Worm (Caenorhabditis elegans) whole organism, young adult: ENCODE data around the gene C55C3.1.

Experiments
- B0019.2 ChIP-seq: fragments of 200-800 bp; sonication (Bioruptor generic); conservative IDR thresholded peaks from 2 replicates; pipeline ENCODE4 v1.3.6; 2022; ENCODE audit warnings: missing genetic modification reagents, missing genetic modification characterization, missing compliant biosample characterization
- B0261.1 ChIP-seq: sonication (generic microtip); optimal IDR thresholded peaks from 2 replicates; lab custom pipeline; 2016; ENCODE audit warnings: mild to moderate bottlenecking, missing genetic modification characterization, moderate library complexity, missing compliant biosample characterization
- F10E7.11 ChIP-seq: sonication (generic microtip); optimal IDR thresholded peaks from 2 replicates; lab custom pipeline; 2017; ENCODE audit warnings: mild to moderate bottlenecking, missing genetic modification characterization, moderate library complexity, missing compliant biosample characterization
- F23B12.7 ChIP-seq: sonication (generic microtip); optimal IDR thresholded peaks from 2 replicates; lab custom pipeline; 2017; ENCODE audit warnings: missing genetic modification characterization, mild to moderate bottlenecking, missing compliant biosample characterization, antibody characterized with exemption, moderate library complexity; ENCODE audit not compliant: insufficient read depth
- F39B2.1 ChIP-seq: fragments of 200-800 bp; sonication (Bioruptor generic); IDR thresholded peaks from 2 replicates; pipeline ENCODE4 v1.3.6; 2022; ENCODE audit warnings: missing genetic modification reagents, missing genetic modification characterization, missing compliant biosample characterization
- F55B11.4 ChIP-seq: sonication (generic microtip); optimal IDR thresholded peaks from 2 replicates; lab custom pipeline; 2016; ENCODE audit warnings: missing compliant biosample characterization, missing genetic modification characterization, borderline replicate concordance; ENCODE audit not compliant: insufficient read depth
- F57A8.1 ChIP-seq: fragments of 200-800 bp; sonication (Bioruptor generic); optimal IDR thresholded peaks from 2 replicates; lab custom pipeline; 2018; ENCODE audit warnings: mild to moderate bottlenecking, missing genetic modification characterization, moderate library complexity, missing compliant biosample characterization
- Y56A3A.18 ChIP-seq: fragments of 200-800 bp; sonication (Bioruptor generic); IDR thresholded peaks from 2 replicates; pipeline ENCODE4 v1.3.6; 2022; ENCODE audit warnings: missing genetic modification reagents, missing genetic modification characterization, missing compliant biosample characterization
- Y67H2A.10 ChIP-seq: fragments of 200-800 bp; sonication (Bioruptor generic); conservative IDR thresholded peaks from 2 replicates; pipeline ENCODE4 v1.3.6; 2022; ENCODE audit warnings: missing genetic modification reagents, missing genetic modification characterization, missing compliant biosample characterization
- Y79H2A.3 ChIP-seq: fragments of 200-800 bp; sonication (Bioruptor generic); conservative IDR thresholded peaks from 2 replicates; pipeline ENCODE4 v1.3.6; 2022; ENCODE audit warnings: missing genetic modification reagents, missing genetic modification characterization, missing compliant biosample characterization
- Y95B8A.8 ChIP-seq: fragments of 200-800 bp; sonication (Bioruptor generic); IDR thresholded peaks from 2 replicates; pipeline ENCODE4 v1.3.6; 2022; ENCODE audit warnings: missing genetic modification reagents, missing genetic modification characterization, missing compliant biosample characterization
- ZK185.1 ChIP-seq: sonication (generic microtip); optimal IDR thresholded peaks from 2 replicates; lab custom pipeline; 2016; ENCODE audit warnings: mild to moderate bottlenecking, missing genetic modification characterization, missing compliant biosample characterization; ENCODE audit not compliant: poor library complexity, severe bottlenecking
- aptf-2 ChIP-seq: fragments of 200-800 bp; sonication (Bioruptor generic); conservative IDR thresholded peaks from 2 replicates; pipeline ENCODE4 v1.3.6; 2022; ENCODE audit warnings: missing genetic modification reagents, missing genetic modification characterization, missing compliant biosample characterization
- aptf-3 ChIP-seq: fragments of 200-800 bp; sonication (Bioruptor generic); IDR thresholded peaks from 2 replicates; pipeline ENCODE4 v1.3.6; 2022; ENCODE audit warnings: missing genetic modification characterization, missing compliant biosample characterization
- athp-1 ChIP-seq: sonication (generic microtip); optimal IDR thresholded peaks from 2 replicates; lab custom pipeline; 2017; ENCODE audit warnings: mild to moderate bottlenecking, missing genetic modification characterization, missing compliant biosample characterization
- attf-6 ChIP-seq: fragments of 200-800 bp; sonication (Bioruptor generic); IDR thresholded peaks from 2 replicates; pipeline ENCODE4 v1.3.6; 2022; ENCODE audit warnings: missing genetic modification reagents, missing genetic modification characterization, missing compliant biosample characterization
- cebp-2 ChIP-seq: fragments of 200-800 bp; sonication (Bioruptor generic); IDR thresholded peaks from 2 replicates; pipeline ENCODE4 v1.3.6; 2022; ENCODE audit warnings: missing genetic modification characterization, missing compliant biosample characterization
- dox-1 ChIP-seq: fragments of 200-800 bp; sonication (Bioruptor generic); IDR thresholded peaks from 2 replicates; pipeline ENCODE4 v1.3.6; 2022; ENCODE audit warnings: missing genetic modification reagents, missing genetic modification characterization, missing compliant biosample characterization
- egrh-3 ChIP-seq: fragments of 200-800 bp; sonication (Bioruptor generic); IDR thresholded peaks from 2 replicates; pipeline ENCODE4 v1.3.6; 2022; ENCODE audit warnings: missing genetic modification reagents, missing genetic modification characterization, missing compliant biosample characterization
- hlh-12 ChIP-seq: sonication (generic microtip); optimal IDR thresholded peaks from 2 replicates; lab custom pipeline; 2016; ENCODE audit warnings: missing genetic modification characterization, missing compliant biosample characterization
- hmg-1.2 ChIP-seq: fragments of 200-800 bp; sonication (Bioruptor generic); IDR thresholded peaks from 2 replicates; pipeline ENCODE4 v1.3.6; 2022; ENCODE audit warnings: missing genetic modification reagents, missing genetic modification characterization, missing compliant biosample characterization
- hmg-20 ChIP-seq: fragments of 200-800 bp; sonication (Bioruptor generic); IDR thresholded peaks from 2 replicates; pipeline ENCODE4 v1.3.6; 2022; ENCODE audit warnings: missing genetic modification reagents, missing genetic modification characterization, missing compliant biosample characterization
- hrde-1 ChIP-seq: sonication (generic microtip); optimal IDR thresholded peaks from 2 replicates; lab custom pipeline; 2016; ENCODE audit warnings: missing genetic modification characterization, mild to moderate bottlenecking, missing compliant biosample characterization, moderate library complexity, missing genotype, missing genetic modification reagents, borderline replicate concordance
- let-607 ChIP-seq, 2 experiments: fragments of 200-800 bp in 1 of 2; sonication (Bioruptor generic) in 1 of 2; sonication (generic microtip) in 1 of 2; optimal IDR thresholded peaks; 2 replicates each; lab custom pipeline; 2016 to 2018; ENCODE audit warnings: mild to moderate bottlenecking in 2 of 2, missing compliant biosample characterization in 2 of 2, missing genetic modification characterization in 2 of 2, moderate library complexity in 2 of 2, missing genotype in 1 of 2
- lin-54 ChIP-seq: fragments of 200-800 bp; sonication (Bioruptor generic); optimal IDR thresholded peaks from 2 replicates; lab custom pipeline; 2018; ENCODE audit warnings: mild to moderate bottlenecking, missing genetic modification characterization, missing compliant biosample characterization
- lsl-1 ChIP-seq: fragments of 200-800 bp; sonication (Bioruptor generic); optimal IDR thresholded peaks from 2 replicates; lab custom pipeline; 2018; ENCODE audit warnings: mild to moderate bottlenecking, missing genetic modification characterization, moderate library complexity, missing compliant biosample characterization
- madf-10 ChIP-seq: sonication (generic microtip); optimal IDR thresholded peaks from 2 replicates; lab custom pipeline; 2016; ENCODE audit warnings: mild to moderate bottlenecking, missing genetic modification characterization, missing compliant biosample characterization
- madf-3 ChIP-seq: fragments of 200-800 bp; sonication (Bioruptor generic); IDR thresholded peaks from 2 replicates; pipeline ENCODE4 v1.3.6; 2022; ENCODE audit warnings: missing genetic modification reagents, missing genetic modification characterization, missing compliant biosample characterization
- mcd-1 ChIP-seq: fragments of 200-800 bp; sonication (Bioruptor generic); IDR thresholded peaks from 2 replicates; pipeline ENCODE4 v1.3.6; 2022; ENCODE audit warnings: missing genetic modification reagents, missing genetic modification characterization, missing compliant biosample characterization
- mel-28 ChIP-seq: sonication (generic microtip); optimal IDR thresholded peaks from 2 replicates; lab custom pipeline; 2016; ENCODE audit warnings: borderline replicate concordance, mild to moderate bottlenecking, missing genetic modification characterization, missing compliant biosample characterization
- nfya-1 ChIP-seq: sonication (generic microtip); optimal IDR thresholded peaks from 2 replicates; lab custom pipeline; 2017; ENCODE audit warnings: antibody characterized with exemption, missing compliant biosample characterization, missing genetic modification characterization, borderline replicate concordance; ENCODE audit not compliant: insufficient read depth
- nfyb-1 ChIP-seq: fragments of 200-800 bp; sonication (Bioruptor generic); IDR thresholded peaks from 2 replicates; pipeline ENCODE4 v1.3.6; 2022; ENCODE audit warnings: missing genetic modification reagents, missing genetic modification characterization, missing compliant biosample characterization
- nhr-27 ChIP-seq: fragments of 200-800 bp; sonication (Bioruptor generic); optimal IDR thresholded peaks from 2 replicates; lab custom pipeline; 2018; ENCODE audit warnings: mild to moderate bottlenecking, missing genetic modification characterization, moderate library complexity, missing compliant biosample characterization
- nhr-80 ChIP-seq: sonication (generic microtip); optimal IDR thresholded peaks from 2 replicates; lab custom pipeline; 2016; ENCODE audit warnings: missing genetic modification characterization, missing compliant biosample characterization
- nhr-90 ChIP-seq: sonication (generic microtip); optimal IDR thresholded peaks from 2 replicates; lab custom pipeline; 2016; ENCODE audit warnings: missing genotype, mild to moderate bottlenecking, missing genetic modification characterization, missing compliant biosample characterization
- pbrm-1 ChIP-seq: fragments of 200-800 bp; sonication (Bioruptor generic); IDR thresholded peaks from 2 replicates; pipeline ENCODE4 v1.3.6; 2022; ENCODE audit warnings: missing genetic modification reagents, missing genetic modification characterization, missing compliant biosample characterization
- rcor-1 ChIP-seq: fragments of 200-800 bp; sonication (Bioruptor generic); IDR thresholded peaks from 2 replicates; pipeline ENCODE4 v1.3.6; 2022; ENCODE audit warnings: missing genetic modification reagents, missing genetic modification characterization, missing compliant biosample characterization
- repo-1 ChIP-seq: sonication (generic microtip); optimal IDR thresholded peaks from 2 replicates; lab custom pipeline; 2017; ENCODE audit warnings: mild to moderate bottlenecking, missing genetic modification characterization, missing compliant biosample characterization
- snpc-1.3 ChIP-seq: sonication (generic microtip); optimal IDR thresholded peaks from 2 replicates; lab custom pipeline; 2017; ENCODE audit warnings: missing genetic modification characterization, mild to moderate bottlenecking, missing compliant biosample characterization, antibody characterized with exemption, moderate library complexity, missing genotype, missing genetic modification reagents; ENCODE audit not compliant: insufficient read depth
- sptf-2 ChIP-seq: fragments of 200-800 bp; sonication (Bioruptor generic); optimal IDR thresholded peaks from 2 replicates; lab custom pipeline; 2018; ENCODE audit warnings: mild to moderate bottlenecking, missing genetic modification characterization, missing compliant biosample characterization
- unc-130 ChIP-seq: sonication (generic microtip); optimal IDR thresholded peaks from 2 replicates; lab custom pipeline; 2016; ENCODE audit warnings: missing genetic modification reagents, missing genetic modification characterization, missing compliant biosample characterization
- zim-3 ChIP-seq: sonication (generic microtip); optimal IDR thresholded peaks from 2 replicates; lab custom pipeline; 2017; ENCODE audit warnings: mild to moderate bottlenecking, missing genetic modification characterization, moderate library complexity, missing compliant biosample characterization
- ztf-18 ChIP-seq: sonication (generic microtip); optimal IDR thresholded peaks from 2 replicates; lab custom pipeline; 2016; ENCODE audit warnings: missing genotype, mild to moderate bottlenecking, missing genetic modification characterization, missing compliant biosample characterization
- ztf-25 ChIP-seq: fragments of 200-800 bp; sonication (Bioruptor generic); IDR thresholded peaks from 2 replicates; pipeline ENCODE4 v1.3.6; 2022; ENCODE audit warnings: missing genetic modification reagents, missing genetic modification characterization, missing compliant biosample characterization
- ztf-26 ChIP-seq: sonication (generic microtip); optimal IDR thresholded peaks from 2 replicates; lab custom pipeline; 2017; ENCODE audit warnings: missing genetic modification characterization, missing compliant biosample characterization
- ztf-28 ChIP-seq: fragments of 200-800 bp; sonication (Bioruptor generic); IDR thresholded peaks from 2 replicates; pipeline ENCODE4 v1.3.6; 2022; ENCODE audit warnings: missing genetic modification reagents, missing genetic modification characterization, missing compliant biosample characterization

C55C3.1 gene

DNA sequence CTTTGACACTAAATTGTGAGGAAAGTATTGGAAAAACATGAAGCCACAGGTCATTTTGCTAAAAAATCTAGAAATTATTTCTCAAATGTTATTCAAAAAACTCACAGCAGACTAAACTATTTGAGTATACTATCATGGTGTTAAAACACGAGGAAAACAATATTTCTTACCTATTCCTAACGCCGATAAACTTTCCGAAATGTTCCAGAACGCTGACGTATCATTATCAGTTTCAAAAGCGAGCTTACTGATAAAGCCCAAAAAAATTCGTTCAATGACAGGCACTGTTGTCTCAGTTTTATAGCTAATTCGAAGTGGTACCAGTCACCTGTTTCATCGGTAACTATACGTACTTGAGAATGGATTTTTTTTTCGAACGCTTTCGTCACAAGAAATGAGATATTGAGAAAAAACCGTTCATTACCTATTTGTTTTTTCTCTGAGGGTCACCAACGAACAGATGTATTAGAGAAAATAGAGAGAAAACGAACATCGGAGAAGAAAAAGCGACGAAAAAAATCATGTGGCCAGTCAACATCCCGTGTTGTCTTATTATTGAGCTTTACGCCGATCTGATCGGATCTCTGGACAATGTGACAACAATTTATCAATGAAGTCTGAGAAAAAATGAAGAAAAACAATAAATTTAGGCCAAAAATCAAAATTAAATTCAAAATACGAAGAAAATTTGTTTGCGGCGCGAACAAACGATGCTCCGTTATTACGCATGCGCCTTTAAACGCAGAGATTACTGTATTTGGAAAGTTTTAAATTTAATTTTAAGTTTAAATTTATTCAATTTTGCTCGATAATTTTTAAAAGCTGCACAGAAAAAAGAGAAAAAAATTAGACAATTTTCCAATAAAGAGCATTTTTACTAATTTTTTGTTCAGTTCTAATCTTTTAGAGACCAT lies 42.5 kb upstream of the C55C3.1 start (continued):
- TF ChIP-seq aptf-3 (GFP tag; lab: Robert Waterston, UW) (no peak), pbrm-1 (GFP tag; lab: Robert Waterston, UW) (0 out of 2 replicates have a peak, but pooled peaks have one; percentile 20), let-607 (tag; optimal IDR thresholded peaks at IDR 0.05; lab: Kevin White, UChicago) (no peak), ztf-25 (GFP tag; lab: Robert Waterston, UW) (no peak), F10E7.11 (tag; lab: Kevin White, UChicago) (no peak), hrde-1 (tag; lab: Kevin White, UChicago) (no peak), Y79H2A.3 (GFP tag; lab: Robert Waterston, UW) (no peak), athp-1 (tag; lab: Kevin White, UChicago) (no peak), F39B2.1 (GFP tag; lab: Robert Waterston, UW) (no peak), snpc-1.3 (tag; lab: Kevin White, UChicago) (peak; percentile 47), madf-3 (GFP tag; lab: Robert Waterston, UW) (no peak), hmg-20 (GFP tag; lab: Robert Waterston, UW) (no peak), aptf-2 (GFP tag; lab: Robert Waterston, UW) (no peak), egrh-3 (GFP tag; lab: Robert Waterston, UW) (no peak), rcor-1 (GFP tag; lab: Robert Waterston, UW) (no peak), F23B12.7 (tag; lab: Kevin White, UChicago) (no peak), Y67H2A.10 (GFP tag; lab: Robert Waterston, UW) (no peak), ztf-28 (GFP tag; lab: Robert Waterston, UW) (no peak), Y56A3A.18 (no peak), F55B11.4 (tag; lab: Kevin White, UChicago) (no peak), Y95B8A.8 (GFP tag; lab: Robert Waterston, UW) (no peak), zim-3 (tag; lab: Kevin White, UChicago) (no peak), mel-28 (tag; lab: Kevin White, UChicago) (no peak), sptf-2 (GFP tag; lab: Kevin White, UChicago) (no peak), lin-54 (peak; percentile 73), unc-130 (no peak), cebp-2 (GFP tag; lab: Robert Waterston, UW) (no peak), nfyb-1 (GFP tag; lab: Robert Waterston, UW) (0 out of 2 replicates have a peak, but pooled peaks have one; percentile 22), nhr-27 (tag; lab: Kevin White, UChicago) (no peak), ztf-26 (tag; lab: Kevin White, UChicago) (no peak), nfya-1 (tag; lab: Kevin White, UChicago) (no peak), attf-6 (GFP tag; lab: Robert Waterston, UW) (no peak), ztf-18 (tag; lab: Kevin White, UChicago) (no peak), nhr-90 (tag; lab: Kevin White, UChicago) (no peak), lsl-1 (peak; percentile 87), repo-1 (tag; lab: Kevin White, UChicago) (no peak), F57A8.1 (GFP tag; lab: Kevin White, UChicago) (no peak), hlh-12 (tag; lab: Kevin White, UChicago) (no peak), B0261.1 (tag; lab: Kevin White, UChicago) (no peak), B0019.2 (GFP tag; lab: Robert Waterston, UW) (no peak), madf-10 (tag; lab: Kevin White, UChicago) (no peak), nhr-80 (peak; percentile 19), mcd-1 (no peak), ZK185.1 (tag; lab: Kevin White, UChicago) (no peak), dox-1 (GFP tag; lab: Robert Waterston, UW) (peak; percentile 30; the same call in 1 of the 2 replicates), hmg-1.2 (GFP tag; lab: Robert Waterston, UW) (peak; percentile 32; the same call in 1 of the 2 replicates)
